Fruit fly (Drosophila melanogaster) whole organism: ENCODE results near the gene nej.

ENCODE experiments used
- CG8478 ChIP-seq: fragments of >200 bp; optimal IDR thresholded peaks from 2 replicates; lab custom pipeline; 2018; ENCODE audit warnings: inconsistent platforms
- Dll ChIP-seq: fragments of >200 bp; optimal IDR thresholded peaks from 2 replicates; lab custom pipeline; 2017
- EcR ChIP-seq, 2 experiments: fragments of >200 bp; optimal IDR thresholded peaks; 2 replicates each; lab custom pipeline; 2017; ENCODE audit warnings: missing biosample characterization in 2 of 2, missing genetic modification characterization in 2 of 2, missing genetic modification reagents in 2 of 2
- pan ChIP-seq: fragments of >200 bp; optimal IDR thresholded peaks from 2 replicates; lab custom pipeline; 2017
- psq ChIP-seq: fragments of >200 bp; optimal IDR thresholded peaks from 2 replicates; lab custom pipeline; 2017
- usp ChIP-seq: fragments of >200 bp; optimal IDR thresholded peaks from 2 replicates; lab custom pipeline; 2017; ENCODE audit warnings: missing biosample characterization, missing genetic modification characterization, mixed read lengths

- TF ChIP-seq usp (no peak), pan (lab: Kevin White, UChicago) (no peak), CG8478 (lab: Kevin White, UChicago) (no peak), EcR (GFP tag; optimal IDR thresholded peaks at IDR 0.05; lab: Kevin White, UChicago) (no peak), Dll (no peak), psq (lab: Kevin White, UChicago) (no peak)
These were observed 33.6 kb downstream of the nej start for dm6 chrX:9653242-9653641.
